Worm (Caenorhabditis elegans) whole organism, L4 larva: ENCODE measurements around the gene C18H2.5.

Experiments
- F49E8.2 ChIP-seq: sonication (generic microtip); optimal IDR thresholded peaks from 2 replicates; lab custom pipeline; 2016; ENCODE audit warnings: missing compliant biosample characterization, mild to moderate bottlenecking, missing genetic modification characterization, borderline replicate concordance
- Y105C5A.15 ChIP-seq: fragments of 200-800 bp; sonication (Bioruptor generic); IDR thresholded peaks from 2 replicates; pipeline ENCODE4 v1.3.6; 2022; ENCODE audit warnings: missing genetic modification characterization, missing compliant biosample characterization
- ceh-32 ChIP-seq: sonication (generic microtip); optimal IDR thresholded peaks from 2 replicates; lab custom pipeline; 2016; ENCODE audit warnings: mild to moderate bottlenecking, missing genetic modification characterization, missing compliant biosample characterization; ENCODE audit not compliant: poor library complexity
- lim-7 ChIP-seq: fragments of 200-800 bp; sonication (Bioruptor generic); IDR thresholded peaks from 2 replicates; pipeline ENCODE4 v1.3.6; 2022; ENCODE audit warnings: missing genetic modification characterization, missing compliant biosample characterization
- nhr-10 ChIP-seq: fragments of 150-350 bp; optimal IDR thresholded peaks from 2 replicates; lab custom pipeline; 2014; ENCODE audit warnings: missing biosample characterization, missing genetic modification characterization
- nhr-237 ChIP-seq: sonication (generic microtip); optimal IDR thresholded peaks from 2 replicates; lab custom pipeline; 2017; ENCODE audit warnings: missing biosample characterization, missing genetic modification characterization
- nhr-41 ChIP-seq: fragments of 200-800 bp; sonication (Bioruptor generic); IDR thresholded peaks from 2 replicates; pipeline ENCODE4 v1.3.6; 2022; ENCODE audit warnings: missing genetic modification reagents, missing genetic modification characterization, missing compliant biosample characterization
- pha-4 ChIP-seq, 2 experiments: fragments of 150-350 bp in 1 of 2; fragments of 200-800 bp in 1 of 2; sonication (Bioruptor generic) in 1 of 2; IDR thresholded peaks in 1 of 2; optimal IDR thresholded peaks in 1 of 2; 2 replicates each; pipeline versions ENCODE4 v1.3.6 to Lab custom; 2014 to 2022; ENCODE audit warnings: missing genetic modification characterization in 2 of 2, missing genetic modification reagents in 2 of 2, missing biosample characterization in 1 of 2, missing compliant biosample characterization in 1 of 2

- TF ChIP-seq ceh-32 (tag; lab: Kevin White, UChicago), result no peak
- TF ChIP-seq lim-7, result no peak
- no peak for TF ChIP-seq nhr-41 (GFP tag; lab: Robert Waterston, UW)
- TF ChIP-seq F49E8.2, result no peak
- TF ChIP-seq pha-4 (GFP tag; IDR thresholded peaks at IDR 0.05; lab: Robert Waterston, UW), result no peak
- no peak for TF ChIP-seq pha-4 (tag; optimal IDR thresholded peaks at IDR 0.05; lab: Kevin White, UChicago)
- TF ChIP-seq Y105C5A.15 (GFP tag; lab: Robert Waterston, UW), result no peak
- no peak for TF ChIP-seq nhr-237 (tag; lab: Kevin White, UChicago)
- TF ChIP-seq nhr-10 (tag; lab: Kevin White, UChicago), result no peak
Observed at ce11 chrIII:7723412-7724068, 29.4 kb upstream of the C18H2.5 start.
